Worm (Caenorhabditis elegans) whole organism, late embryonic: ENCODE results near the gene C24B5.4.

ENCODE experiments used
- C38D4.7 ChIP-seq: fragments of 200-800 bp; sonication (Bioruptor generic); optimal IDR thresholded peaks from 2 replicates; lab custom pipeline; 2018; ENCODE audit warnings: mild to moderate bottlenecking, missing genetic modification characterization, moderate library complexity, missing compliant biosample characterization
- F13H6.1 ChIP-seq: sonication (generic microtip); optimal IDR thresholded peaks from 2 replicates; lab custom pipeline; 2016; ENCODE audit warnings: missing genetic modification characterization, missing compliant biosample characterization
- ama-1 ChIP-seq: fragments of 150-350 bp; optimal IDR thresholded peaks from 2 replicates; lab custom pipeline; 2014
- ceh-14 ChIP-seq: sonication (generic microtip); optimal IDR thresholded peaks from 2 replicates; lab custom pipeline; 2016; ENCODE audit warnings: missing genotype, missing genetic modification characterization, missing compliant biosample characterization
- ceh-18 ChIP-seq: sonication (generic microtip); optimal IDR thresholded peaks from 2 replicates; lab custom pipeline; 2016; ENCODE audit warnings: missing genetic modification characterization, missing compliant biosample characterization
- ceh-22 ChIP-seq: sonication (generic microtip); optimal IDR thresholded peaks from 2 replicates; lab custom pipeline; 2017; ENCODE audit warnings: missing biosample characterization, missing genetic modification characterization
- ceh-30 ChIP-seq: fragments of 150-350 bp; optimal IDR thresholded peaks from 2 replicates; lab custom pipeline; 2014; ENCODE audit warnings: missing biosample characterization, missing genetic modification characterization
- ceh-34 ChIP-seq: sonication (generic microtip); optimal IDR thresholded peaks from 2 replicates; lab custom pipeline; 2016; ENCODE audit warnings: mild to moderate bottlenecking, missing genetic modification characterization, missing compliant biosample characterization
- ceh-45 ChIP-seq: fragments of 200-800 bp; sonication (Bioruptor generic); IDR thresholded peaks from 2 replicates; pipeline ENCODE4 v1.3.6; 2022; ENCODE audit warnings: missing genetic modification reagents, missing genetic modification characterization, missing compliant biosample characterization
- ceh-48 ChIP-seq: sonication (generic microtip); optimal IDR thresholded peaks from 2 replicates; lab custom pipeline; 2016; ENCODE audit warnings: missing genetic modification characterization, inconsistent platforms, missing compliant biosample characterization
- ceh-9 ChIP-seq: sonication (generic microtip); optimal IDR thresholded peaks from 2 replicates; lab custom pipeline; 2016; ENCODE audit warnings: mild to moderate bottlenecking, missing genetic modification characterization, inconsistent platforms, missing compliant biosample characterization
- che-1 ChIP-seq: sonication (generic microtip); optimal IDR thresholded peaks from 2 replicates; lab custom pipeline; 2016; ENCODE audit warnings: mild to moderate bottlenecking, missing genetic modification characterization, missing compliant biosample characterization
- dmd-4 ChIP-seq: sonication (generic microtip); optimal IDR thresholded peaks from 2 replicates; lab custom pipeline; 2016; ENCODE audit warnings: borderline replicate concordance, missing genetic modification characterization, missing compliant biosample characterization
- elt-4 ChIP-seq: sonication (generic microtip); optimal IDR thresholded peaks from 2 replicates; lab custom pipeline; 2016; ENCODE audit warnings: missing genetic modification characterization, missing compliant biosample characterization
- ets-4 ChIP-seq: sonication (generic microtip); optimal IDR thresholded peaks from 2 replicates; lab custom pipeline; 2016; ENCODE audit warnings: missing genetic modification characterization, missing compliant biosample characterization
- fax-1 ChIP-seq: sonication (generic microtip); optimal IDR thresholded peaks from 2 replicates; lab custom pipeline; 2016; ENCODE audit warnings: missing genotype, missing genetic modification characterization, missing compliant biosample characterization
- hlh-13 ChIP-seq: fragments of 200-800 bp; sonication (Bioruptor generic); optimal IDR thresholded peaks from 2 replicates; lab custom pipeline; 2018; ENCODE audit warnings: mild to moderate bottlenecking, missing genetic modification characterization, missing compliant biosample characterization
- hlh-15 ChIP-seq: sonication (generic microtip); optimal IDR thresholded peaks from 2 replicates; lab custom pipeline; 2016; ENCODE audit warnings: missing genetic modification characterization, missing compliant biosample characterization
- lin-11 ChIP-seq: fragments of 200-800 bp; sonication (Bioruptor generic); optimal IDR thresholded peaks from 2 replicates; lab custom pipeline; 2018; ENCODE audit warnings: mild to moderate bottlenecking, missing genetic modification characterization, missing compliant biosample characterization
- nfya-1 ChIP-seq: sonication (generic microtip); optimal IDR thresholded peaks from 2 replicates; lab custom pipeline; 2017; ENCODE audit warnings: missing genetic modification characterization, mild to moderate bottlenecking, missing compliant biosample characterization, antibody characterized with exemption, moderate library complexity
- nhr-232 ChIP-seq: sonication (generic microtip); optimal IDR thresholded peaks from 2 replicates; lab custom pipeline; 2016; ENCODE audit warnings: missing genetic modification characterization, missing compliant biosample characterization
- npax-4 ChIP-seq: sonication (generic microtip); optimal IDR thresholded peaks from 2 replicates; lab custom pipeline; 2016; ENCODE audit warnings: missing genetic modification characterization, missing compliant biosample characterization
- pax-1 ChIP-seq: fragments of 150-350 bp; optimal IDR thresholded peaks from 2 replicates; lab custom pipeline; 2014; ENCODE audit warnings: missing biosample characterization, missing genetic modification characterization
- pha-4 ChIP-seq: fragments of 150-350 bp; optimal IDR thresholded peaks from 2 replicates; lab custom pipeline; 2018; ENCODE audit warnings: missing biosample characterization, missing genetic modification reagents, missing genetic modification characterization
- pros-1 ChIP-seq: fragments of 150-350 bp; optimal IDR thresholded peaks from 2 replicates; lab custom pipeline; 2014; ENCODE audit warnings: missing biosample characterization, missing genetic modification reagents, missing genetic modification characterization
- ref-2 ChIP-seq: sonication (generic microtip); optimal IDR thresholded peaks from 2 replicates; lab custom pipeline; 2016; ENCODE audit warnings: missing genetic modification characterization, missing compliant biosample characterization
- sdc-2 ChIP-seq: sonication (generic microtip); optimal IDR thresholded peaks from 2 replicates; lab custom pipeline; 2016; ENCODE audit warnings: missing genotype, missing genetic modification characterization, missing compliant biosample characterization
- sox-2 ChIP-seq: fragments of 200-800 bp; sonication (Bioruptor generic); IDR thresholded peaks from 2 replicates; pipeline ENCODE4 v1.3.6; 2022; ENCODE audit warnings: missing genetic modification reagents, missing genetic modification characterization, missing compliant biosample characterization
- sox-4 ChIP-seq: sonication (generic microtip); optimal IDR thresholded peaks from 2 replicates; lab custom pipeline; 2017; ENCODE audit warnings: mild to moderate bottlenecking, missing genetic modification characterization, inconsistent platforms, missing compliant biosample characterization
- tbx-2 ChIP-seq: sonication (generic microtip); optimal IDR thresholded peaks from 2 replicates; lab custom pipeline; 2016; ENCODE audit warnings: missing genetic modification characterization, missing compliant biosample characterization
- unc-3 ChIP-seq, 2 experiments: fragments of 200-800 bp in 1 of 2; sonication (Bioruptor generic) in 1 of 2; sonication (generic microtip) in 1 of 2; conservative IDR thresholded peaks in 1 of 2; optimal IDR thresholded peaks in 1 of 2; 2 replicates each; pipeline versions ENCODE4 v1.3.6 to Lab custom; 2016 to 2022; ENCODE audit warnings: missing compliant biosample characterization in 2 of 2, missing genetic modification characterization in 2 of 2, missing genetic modification reagents in 1 of 2
- unc-42 ChIP-seq: sonication (generic microtip); optimal IDR thresholded peaks from 2 replicates; lab custom pipeline; 2016; ENCODE audit warnings: missing genotype, missing genetic modification characterization, missing compliant biosample characterization
- unc-55 ChIP-seq: sonication (generic microtip); optimal IDR thresholded peaks from 2 replicates; lab custom pipeline; 2017; ENCODE audit warnings: missing biosample characterization, missing genetic modification reagents, missing genetic modification characterization

Gene C24B5.4

DNA sequence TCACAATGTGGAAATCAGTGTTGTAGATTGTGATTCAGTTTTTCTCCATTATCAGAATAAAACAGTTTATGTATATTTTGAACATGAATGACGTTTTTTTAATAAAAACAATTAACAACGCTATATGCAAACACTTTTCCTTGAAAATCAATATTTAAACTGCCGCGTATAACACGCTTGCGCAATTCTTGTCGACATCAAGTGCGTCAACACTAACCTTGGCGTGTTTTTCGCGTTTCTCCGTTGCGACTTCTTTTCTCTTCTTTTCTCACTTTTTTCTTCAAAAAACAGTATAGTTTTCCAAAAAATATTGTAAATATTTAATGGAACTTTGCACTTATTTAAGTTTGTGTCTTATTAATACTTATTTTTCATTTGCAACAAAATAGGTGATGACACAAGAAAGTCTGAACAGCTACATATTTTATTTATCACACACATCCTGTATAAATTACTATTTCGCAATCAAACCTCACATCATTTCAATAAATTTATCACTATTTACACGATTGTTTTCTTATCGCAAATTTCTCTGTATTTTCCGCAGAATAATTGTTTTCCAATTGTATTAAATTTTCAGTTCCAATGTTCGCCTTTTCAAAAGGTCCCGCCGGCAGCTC, 21.8 kb downstream of the C24B5.4 start, which contains the start of gene spas-1 (continued):
- TF ChIP-seq ceh-48 (tag; lab: Kevin White, UChicago) = peak; percentile 96
- TF ChIP-seq npax-4 (tag; lab: Kevin White, UChicago) = peak; percentile 10

DNA sequence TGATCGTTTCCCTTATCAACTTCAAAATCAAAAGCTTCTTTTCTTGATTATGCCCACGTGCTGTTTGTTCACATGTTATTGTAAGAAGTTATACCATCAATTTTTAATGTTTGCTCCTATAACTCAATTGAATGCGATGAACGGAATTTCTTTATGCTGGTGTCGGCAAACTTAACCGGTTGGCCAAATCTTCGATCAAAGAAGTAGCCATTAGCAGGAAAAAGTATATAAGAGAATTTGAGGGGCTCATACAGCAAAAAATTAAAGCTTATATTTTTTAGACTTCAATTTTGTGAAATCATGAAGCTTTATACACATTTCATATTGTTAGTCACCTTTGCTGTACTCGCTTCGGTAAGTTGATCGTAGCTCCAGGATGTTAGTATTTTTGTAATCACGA, 23.3 kb downstream of the C24B5.4 start, which contains the start of gene pqn-16:
Gene pqn-16, plus strand, starts transcription at position 301 of the 400 bp plus-strand sequence.
- no peak for TF ChIP-seq ceh-18 (tag; lab: Kevin White, UChicago)

ce11 chrV:9172989-9173388, 24.1 kb downstream of the C24B5.4 start, which contains the start of gene gad-3:
Gene gad-3 (minus strand): TSS chrV:9173005.
- no peak for TF ChIP-seq unc-3 (GFP tag; conservative IDR thresholded peaks at IDR 0.05; lab: Robert Waterston, UW)
- TF ChIP-seq unc-3 (tag; optimal IDR thresholded peaks at IDR 0.05; lab: Kevin White, UChicago) = no peak
- TF ChIP-seq ama-1 (lab: Kevin White, UChicago) = no peak
- TF ChIP-seq C38D4.7 (GFP tag; lab: Kevin White, UChicago) = no peak
- TF ChIP-seq unc-55 (GFP tag; lab: Kevin White, UChicago) = no peak
- TF ChIP-seq hlh-13 (GFP tag; lab: Kevin White, UChicago) = no peak
- no peak for TF ChIP-seq sdc-2 (tag; lab: Kevin White, UChicago)
- TF ChIP-seq ceh-22 = no peak
- TF ChIP-seq ets-4 (tag; lab: Kevin White, UChicago) = no peak
- no peak for TF ChIP-seq dmd-4
- no peak for TF ChIP-seq pros-1 (tag; lab: Kevin White, UChicago)
- TF ChIP-seq elt-4 (tag; lab: Kevin White, UChicago) = no peak
- no peak for TF ChIP-seq tbx-2
- no peak for TF ChIP-seq ceh-34
- no peak for TF ChIP-seq npax-4 (tag; lab: Kevin White, UChicago)
- TF ChIP-seq ceh-45 = no peak
- no peak for TF ChIP-seq ceh-14 (tag; lab: Kevin White, UChicago)

- no peak for TF ChIP-seq ref-2 (tag; lab: Kevin White, UChicago)
- no peak for TF ChIP-seq ceh-30 (tag; lab: Kevin White, UChicago)
- no peak for TF ChIP-seq lin-11 (tag; lab: Kevin White, UChicago)
- no peak for TF ChIP-seq nfya-1 (tag; lab: Kevin White, UChicago)
- no peak for TF ChIP-seq unc-42 (tag; lab: Kevin White, UChicago)
- TF ChIP-seq F13H6.1 (tag; lab: Kevin White, UChicago) = no peak
- no peak for TF ChIP-seq hlh-15 (tag; lab: Kevin White, UChicago)
- TF ChIP-seq pax-1 = no peak
Observed at ce11 chrV:9168089-9168488, 29.0 kb downstream of the C24B5.4 start, which contains the start of gene B0222.11. Gene B0222.11 (minus strand): TSS chrV:9168189.

ce11 chrV:9166306-9166705, 30.8 kb downstream of the C24B5.4 start:
- TF ChIP-seq ceh-9 (no peak), ceh-14 (tag; lab: Kevin White, UChicago) (no peak), nhr-232 (tag; lab: Kevin White, UChicago) (no peak), che-1 (tag; lab: Kevin White, UChicago) (no peak), fax-1 (tag; lab: Kevin White, UChicago) (no peak), sox-4 (tag; lab: Kevin White, UChicago) (no peak), pax-1 (no peak), pha-4 (tag; lab: Kevin White, UChicago) (no peak), sox-2 (GFP tag; lab: Robert Waterston, UW) (no peak), hlh-15 (tag; lab: Kevin White, UChicago) (no peak)
